Worm (Caenorhabditis elegans): ENCODE results near the gene gldi-6.

DNA sequence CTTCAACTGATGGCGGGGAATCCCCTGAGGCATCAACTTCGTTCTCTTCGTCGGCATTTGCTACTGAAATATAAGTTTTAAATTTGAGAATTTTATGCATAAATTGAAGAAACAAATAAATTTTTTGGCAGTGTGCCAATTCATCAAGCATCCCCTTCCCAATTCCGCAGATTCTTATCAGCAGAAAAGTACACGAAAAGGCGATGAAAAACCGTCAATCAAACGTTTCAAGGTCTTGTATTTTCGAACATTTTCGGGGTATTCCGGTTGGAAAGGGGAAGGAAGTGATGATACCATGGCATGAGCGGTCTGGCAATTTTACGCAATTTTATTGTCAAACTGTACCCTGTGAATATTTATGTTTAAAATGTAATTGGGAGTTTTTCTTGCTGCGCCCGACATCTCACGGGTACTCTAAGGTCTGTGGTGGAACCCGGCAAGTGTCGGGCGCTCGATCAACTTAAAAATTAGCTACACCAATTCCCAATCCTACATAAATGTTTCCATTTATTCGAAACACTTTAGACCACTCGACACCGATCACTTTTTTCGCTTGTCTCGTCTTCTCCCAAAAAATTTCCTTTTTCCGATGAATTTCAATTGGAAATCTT is 11.7 kb upstream of the gldi-6 start:
- TF ChIP-seq unc-130 (tag; optimal IDR thresholded peaks at IDR 0.05): no peak
- TF ChIP-seq fkh-8 (tag; optimal IDR thresholded peaks at IDR 0.05): no peak
- TF ChIP-seq lin-15B (tag; optimal IDR thresholded peaks at IDR 0.05): no peak
- no peak for TF ChIP-seq nhr-19 (GFP tag; conservative IDR thresholded peaks at IDR 0.05)
- TF ChIP-seq egl-27 (tag; optimal IDR thresholded peaks at IDR 0.05): no peak
- no peak for TF ChIP-seq ceh-63 (GFP tag; optimal IDR thresholded peaks at IDR 0.05)
- no peak for TF ChIP-seq hlh-4 (tag; optimal IDR thresholded peaks at IDR 0.05)
- TF ChIP-seq nhr-77 (tag; optimal IDR thresholded peaks at IDR 0.05): no peak
- TF ChIP-seq unc-86 (tag; optimal IDR thresholded peaks at IDR 0.05): no peak
- no peak for TF ChIP-seq elt-3 (tag; optimal IDR thresholded peaks at IDR 0.05)
- TF ChIP-seq mdl-1 (tag; optimal IDR thresholded peaks at IDR 0.05): no peak
- TF ChIP-seq rnt-1 (tag; optimal IDR thresholded peaks at IDR 0.05): no peak
- no peak for TF ChIP-seq unc-30 (tag; optimal IDR thresholded peaks at IDR 0.05)
- TF ChIP-seq efl-3 (GFP tag; optimal IDR thresholded peaks at IDR 0.05): no peak

Data from whole organism, L1 larva.